Worm (Caenorhabditis elegans) whole organism, L4/young adult: ENCODE measurements around the gene srh-233.

Experiments
- W03F9.2 ChIP-seq: fragments of 150-350 bp; optimal IDR thresholded peaks from 2 replicates; lab custom pipeline; 2014; ENCODE audit warnings: missing biosample characterization, missing genetic modification characterization
- dao-5 ChIP-seq: sonication (generic microtip); optimal IDR thresholded peaks from 2 replicates; lab custom pipeline; 2016; ENCODE audit warnings: missing genotype, missing genetic modification characterization, moderate library complexity, missing compliant biosample characterization
- him-1 ChIP-seq: sonication (generic microtip); optimal IDR thresholded peaks from 2 replicates; lab custom pipeline; 2016; ENCODE audit warnings: missing genotype, missing genetic modification reagents, missing genetic modification characterization, missing compliant biosample characterization

DNA sequence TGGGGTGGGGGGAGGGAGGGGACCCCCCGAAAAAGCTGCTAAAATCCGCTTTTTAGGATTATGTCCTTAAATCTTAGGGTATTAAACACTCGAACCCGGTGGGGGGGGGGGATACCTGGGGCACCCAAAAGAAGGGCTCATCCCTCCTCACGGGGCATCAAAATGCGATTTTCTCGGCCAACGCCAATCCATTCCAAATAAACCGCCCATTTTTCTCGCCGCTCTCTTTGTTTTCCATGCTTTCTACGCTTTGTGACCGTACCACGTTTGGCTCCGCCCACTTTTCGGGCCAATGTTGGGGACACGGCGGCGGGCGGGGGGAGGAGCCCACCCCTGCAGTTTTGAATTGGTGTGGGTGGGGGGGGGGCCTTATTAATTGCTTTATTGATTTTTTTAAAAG lies 12.3 kb downstream of the srh-233 start:
- TF ChIP-seq W03F9.2 (tag; lab: Kevin White, UChicago) (no peak), him-1 (tag; lab: Kevin White, UChicago) (no peak), dao-5 (tag; lab: Kevin White, UChicago) (no peak)
